Fruit fly (Drosophila melanogaster): ENCODE results near the gene alphaTub85E.
"Not testable (repeated sequence)": the region's sequence is repeated elsewhere in the genome, so short reads cannot be mapped to it uniquely, and the experiment has no call there.

- TF ChIP-seq brk (GFP tag; optimal IDR thresholded peaks at IDR 0.05); Hr78 (GFP tag; optimal IDR thresholded peaks at IDR 0.05); Dif (GFP tag; optimal IDR thresholded peaks at IDR 0.05; ENCODE audit: partially characterized antibody); h (GFP tag; optimal IDR thresholded peaks at IDR 0.05); br (GFP tag; optimal IDR thresholded peaks at IDR 0.05); pan (optimal IDR thresholded peaks at IDR 0.05); Dfd (GFP tag; optimal IDR thresholded peaks at IDR 0.05); Rel (GFP tag; optimal IDR thresholded peaks at IDR 0.05); Rel (tag; optimal IDR thresholded peaks at IDR 0.05); foxo (GFP tag; optimal IDR thresholded peaks at IDR 0.05); rgr (GFP tag; optimal IDR thresholded peaks at IDR 0.05); Jra (GFP tag; optimal IDR thresholded peaks at IDR 0.05); psq (GFP tag; optimal IDR thresholded peaks at IDR 0.05); lola (GFP tag; optimal IDR thresholded peaks at IDR 0.05): not testable (repeated sequence)
Observed at dm6 chr3R:9692675-9693129, 40.3 kb downstream of the alphaTub85E start, which contains the start of the genes Unc-115b, p24-2 and CG32939.
